Worm (Caenorhabditis elegans) whole organism, late embryonic: Measurements from ENCODE around the gene dib-1.
"Not testable (repeated sequence)": the region's sequence is repeated elsewhere in the genome, so short reads cannot be mapped to it uniquely, and the experiment has no call there.

Experiments
- C38D4.7 ChIP-seq: fragments of 200-800 bp; sonication (Bioruptor generic); optimal IDR thresholded peaks from 2 replicates; lab custom pipeline; 2018; ENCODE audit warnings: mild to moderate bottlenecking, missing genetic modification characterization, moderate library complexity, missing compliant biosample characterization
- F13H6.1 ChIP-seq: sonication (generic microtip); optimal IDR thresholded peaks from 2 replicates; lab custom pipeline; 2016; ENCODE audit warnings: missing genetic modification characterization, missing compliant biosample characterization
- K02D7.2 ChIP-seq: sonication (generic microtip); optimal IDR thresholded peaks from 2 replicates; lab custom pipeline; 2017; ENCODE audit warnings: mild to moderate bottlenecking, missing genetic modification characterization, missing compliant biosample characterization
- T23F11.4 ChIP-seq: fragments of 200-800 bp; sonication (Bioruptor generic); optimal IDR thresholded peaks from 2 replicates; lab custom pipeline; 2018; ENCODE audit warnings: mild to moderate bottlenecking, missing genetic modification characterization, missing compliant biosample characterization
- ama-1 ChIP-seq: fragments of 150-350 bp; optimal IDR thresholded peaks from 2 replicates; lab custom pipeline; 2014
- ceh-18 ChIP-seq: sonication (generic microtip); optimal IDR thresholded peaks from 2 replicates; lab custom pipeline; 2016; ENCODE audit warnings: missing genetic modification characterization, missing compliant biosample characterization
- ceh-24 ChIP-seq: sonication (generic microtip); optimal IDR thresholded peaks from 2 replicates; lab custom pipeline; 2016; ENCODE audit warnings: mild to moderate bottlenecking, missing genetic modification characterization, missing compliant biosample characterization
- ceh-30 ChIP-seq: fragments of 150-350 bp; optimal IDR thresholded peaks from 2 replicates; lab custom pipeline; 2014; ENCODE audit warnings: missing biosample characterization, missing genetic modification characterization
- ceh-34 ChIP-seq: sonication (generic microtip); optimal IDR thresholded peaks from 2 replicates; lab custom pipeline; 2016; ENCODE audit warnings: mild to moderate bottlenecking, missing genetic modification characterization, missing compliant biosample characterization
- ceh-6 ChIP-seq: fragments of 200-800 bp; sonication (Bioruptor generic); optimal IDR thresholded peaks from 2 replicates; lab custom pipeline; 2018; ENCODE audit warnings: mild to moderate bottlenecking, missing genetic modification characterization, missing compliant biosample characterization
- ceh-9 ChIP-seq: sonication (generic microtip); optimal IDR thresholded peaks from 2 replicates; lab custom pipeline; 2016; ENCODE audit warnings: mild to moderate bottlenecking, missing genetic modification characterization, inconsistent platforms, missing compliant biosample characterization
- elt-4 ChIP-seq: sonication (generic microtip); optimal IDR thresholded peaks from 2 replicates; lab custom pipeline; 2016; ENCODE audit warnings: missing genetic modification characterization, missing compliant biosample characterization
- fkh-10 ChIP-seq: fragments of 150-350 bp; optimal IDR thresholded peaks from 2 replicates; lab custom pipeline; 2014; ENCODE audit warnings: missing biosample characterization, missing genetic modification reagents, missing genetic modification characterization
- hlh-13 ChIP-seq: fragments of 200-800 bp; sonication (Bioruptor generic); optimal IDR thresholded peaks from 2 replicates; lab custom pipeline; 2018; ENCODE audit warnings: mild to moderate bottlenecking, missing genetic modification characterization, missing compliant biosample characterization
- hlh-15 ChIP-seq: sonication (generic microtip); optimal IDR thresholded peaks from 2 replicates; lab custom pipeline; 2016; ENCODE audit warnings: missing genetic modification characterization, missing compliant biosample characterization
- hlh-30 ChIP-seq: sonication (generic microtip); optimal IDR thresholded peaks from 2 replicates; lab custom pipeline; 2017; ENCODE audit warnings: antibody characterized with exemption, missing genetic modification characterization, missing compliant biosample characterization; ENCODE audit not compliant: insufficient read depth
- hlh-6 ChIP-seq: sonication (generic microtip); optimal IDR thresholded peaks from 2 replicates; lab custom pipeline; 2016; ENCODE audit warnings: missing genotype, missing genetic modification characterization, missing compliant biosample characterization
- hlh-8 ChIP-seq: sonication (generic microtip); optimal IDR thresholded peaks from 2 replicates; lab custom pipeline; 2016; ENCODE audit warnings: missing genotype, missing genetic modification characterization, missing compliant biosample characterization
- lim-6 ChIP-seq: sonication (generic microtip); optimal IDR thresholded peaks from 2 replicates; lab custom pipeline; 2016; ENCODE audit warnings: missing genetic modification characterization, missing compliant biosample characterization
- madf-2 ChIP-seq: sonication (generic microtip); optimal IDR thresholded peaks from 2 replicates; lab custom pipeline; 2017; ENCODE audit warnings: missing genetic modification characterization, missing compliant biosample characterization
- mec-3 ChIP-seq: sonication (generic microtip); optimal IDR thresholded peaks from 2 replicates; lab custom pipeline; 2016; ENCODE audit warnings: borderline replicate concordance, missing genetic modification characterization, missing compliant biosample characterization
- nhr-11 ChIP-seq: fragments of 150-350 bp; optimal IDR thresholded peaks from 2 replicates; lab custom pipeline; 2014; ENCODE audit warnings: missing biosample characterization, missing genetic modification characterization
- npax-4 ChIP-seq: sonication (generic microtip); optimal IDR thresholded peaks from 2 replicates; lab custom pipeline; 2016; ENCODE audit warnings: missing genetic modification characterization, missing compliant biosample characterization
- odd-2 ChIP-seq: sonication (generic microtip); optimal IDR thresholded peaks from 2 replicates; lab custom pipeline; 2017; ENCODE audit warnings: antibody characterized with exemption, mild to moderate bottlenecking, missing genetic modification characterization, missing compliant biosample characterization
- pag-3 ChIP-seq: sonication (generic microtip); optimal IDR thresholded peaks from 2 replicates; lab custom pipeline; 2016; ENCODE audit warnings: missing compliant biosample characterization, missing genetic modification characterization, borderline replicate concordance
- pat-9 ChIP-seq: fragments of 200-800 bp; sonication (Bioruptor generic); optimal IDR thresholded peaks from 2 replicates; lab custom pipeline; 2018; ENCODE audit warnings: mild to moderate bottlenecking, missing genetic modification characterization, moderate library complexity, missing compliant biosample characterization
- pax-1 ChIP-seq: fragments of 150-350 bp; optimal IDR thresholded peaks from 2 replicates; lab custom pipeline; 2014; ENCODE audit warnings: missing biosample characterization, missing genetic modification characterization
- ref-2 ChIP-seq: sonication (generic microtip); optimal IDR thresholded peaks from 2 replicates; lab custom pipeline; 2016; ENCODE audit warnings: missing genetic modification characterization, missing compliant biosample characterization
- rnt-1 ChIP-seq: sonication (generic microtip); optimal IDR thresholded peaks from 2 replicates; lab custom pipeline; 2016; ENCODE audit warnings: missing genetic modification characterization, missing compliant biosample characterization
- sox-2 ChIP-seq: fragments of 200-800 bp; sonication (Bioruptor generic); IDR thresholded peaks from 2 replicates; pipeline ENCODE4 v1.3.6; 2022; ENCODE audit warnings: missing genetic modification reagents, missing genetic modification characterization, missing compliant biosample characterization
- syd-9 ChIP-seq: sonication (generic microtip); optimal IDR thresholded peaks from 2 replicates; lab custom pipeline; 2016; ENCODE audit warnings: mild to moderate bottlenecking, missing genetic modification characterization, moderate library complexity, missing compliant biosample characterization
- tbx-2 ChIP-seq: sonication (generic microtip); optimal IDR thresholded peaks from 2 replicates; lab custom pipeline; 2016; ENCODE audit warnings: missing genetic modification characterization, missing compliant biosample characterization
- tbx-7 ChIP-seq: sonication (generic microtip); optimal IDR thresholded peaks from 2 replicates; lab custom pipeline; 2016; ENCODE audit warnings: missing genotype, missing genetic modification characterization, missing compliant biosample characterization
- ttx-3 ChIP-seq: sonication (generic microtip); optimal IDR thresholded peaks from 2 replicates; lab custom pipeline; 2016; ENCODE audit warnings: missing genetic modification reagents, missing genetic modification characterization, missing compliant biosample characterization
- unc-42 ChIP-seq: sonication (generic microtip); optimal IDR thresholded peaks from 2 replicates; lab custom pipeline; 2016; ENCODE audit warnings: missing genotype, missing genetic modification characterization, missing compliant biosample characterization
- unc-86 ChIP-seq: sonication (generic microtip); optimal IDR thresholded peaks from 2 replicates; lab custom pipeline; 2016; ENCODE audit warnings: missing genetic modification characterization, missing compliant biosample characterization
- zip-5 ChIP-seq: sonication (generic microtip); optimal IDR thresholded peaks from 2 replicates; lab custom pipeline; 2016; ENCODE audit warnings: missing genetic modification characterization, missing compliant biosample characterization

dib-1 gene

ce11 chrIV:2892395-2892786 is 1.7 kb downstream of the dib-1 start, which contains the start of gene Y54G2A.18:
Y54G2A.18 (minus strand) TSS chrIV:2892495.
- TF ChIP-seq madf-2 (tag; lab: Kevin White, UChicago) (no peak), unc-42 (no peak), hlh-30 (tag; lab: Kevin White, UChicago) (no peak), zip-5 (tag; lab: Kevin White, UChicago) (no peak), hlh-15 (tag; lab: Kevin White, UChicago) (no peak), tbx-2 (tag; lab: Kevin White, UChicago) (no peak), syd-9 (no peak)

ce11 chrIV:2892787-2893485 is 2.3 kb downstream of the dib-1 start:
- no peak for TF ChIP-seq odd-2
- no peak for TF ChIP-seq pat-9 (tag; lab: Kevin White, UChicago)
- no peak for TF ChIP-seq npax-4 (tag; lab: Kevin White, UChicago)
- no peak for TF ChIP-seq hlh-8 (tag; lab: Kevin White, UChicago)
- TF ChIP-seq pag-3 (tag; lab: Kevin White, UChicago) = no peak
- TF ChIP-seq ceh-9 (tag; lab: Kevin White, UChicago) = no peak
- no peak for TF ChIP-seq ceh-18
- no peak for TF ChIP-seq rnt-1 (tag; lab: Kevin White, UChicago)
- TF ChIP-seq ceh-34 (tag; lab: Kevin White, UChicago) = no peak

- no peak for TF ChIP-seq C38D4.7
- TF ChIP-seq T23F11.4 = no peak
- TF ChIP-seq ceh-18 = no peak
- no peak for TF ChIP-seq nhr-11 (tag; lab: Kevin White, UChicago)
- TF ChIP-seq hlh-15 (tag; lab: Kevin White, UChicago) = no peak
- TF ChIP-seq pax-1 (tag; lab: Kevin White, UChicago) = no peak
- TF ChIP-seq tbx-7 (tag; lab: Kevin White, UChicago) = no peak
- no peak for TF ChIP-seq hlh-6 (tag; lab: Kevin White, UChicago)
These were observed 2.8 kb downstream of the dib-1 start for ce11 chrIV:2893486-2893842.

ce11 chrIV:2894630-2895029 is 3.9 kb downstream of the dib-1 start, which contains the start of gene Y54G2A.19:
Y54G2A.19 (minus strand) TSS chrIV:2894730.
- not testable (repeated sequence) for TF ChIP-seq unc-42; ceh-30 (tag; lab: Kevin White, UChicago); tbx-2 (tag; lab: Kevin White, UChicago)

- TF ChIP-seq lim-6 (tag; lab: Kevin White, UChicago) = no peak
- no peak for TF ChIP-seq ceh-24
- no peak for TF ChIP-seq C38D4.7
- TF ChIP-seq, all 69 proteins: peak for 0
These were observed 7.0 kb downstream of the dib-1 start, which contains the start of gene Y54G2A.36 for ce11 chrIV:2897644-2898160. Y54G2A.36 (plus strand) TSS chrIV:2897694.

ce11 chrIV:2914545-2914944 is 23.9 kb downstream of the dib-1 start:
- TF ChIP-seq C38D4.7 = no peak
- TF ChIP-seq K02D7.2 = no peak
- TF ChIP-seq unc-86 (tag; lab: Kevin White, UChicago) = no peak
- TF ChIP-seq pat-9 (tag; lab: Kevin White, UChicago) = no peak
- TF ChIP-seq lim-6 (tag; lab: Kevin White, UChicago) = no peak
- TF ChIP-seq ama-1 (lab: Kevin White, UChicago) = no peak

ce11 chrIV:2916043-2916442 is 25.4 kb downstream of the dib-1 start:
- TF ChIP-seq hlh-15 (tag; lab: Kevin White, UChicago) (no peak), F13H6.1 (tag; lab: Kevin White, UChicago) (no peak), ttx-3 (tag; lab: Kevin White, UChicago) (no peak), unc-86 (tag; lab: Kevin White, UChicago) (no peak), ceh-24 (no peak), sox-2 (GFP tag; lab: Robert Waterston, UW) (no peak), ref-2 (tag; lab: Kevin White, UChicago) (no peak), fkh-10 (GFP tag; lab: Kevin White, UChicago) (no peak), syd-9 (no peak), elt-4 (tag; lab: Kevin White, UChicago) (no peak), hlh-6 (tag; lab: Kevin White, UChicago) (no peak), mec-3 (no peak), hlh-13 (GFP tag; lab: Kevin White, UChicago) (no peak), K02D7.2 (no peak), rnt-1 (tag; lab: Kevin White, UChicago) (no peak), nhr-11 (tag; lab: Kevin White, UChicago) (no peak), ceh-6 (GFP tag; lab: Kevin White, UChicago) (no peak)
